Worm (Caenorhabditis elegans) whole organism, L1 larva: ENCODE measurements around the gene str-96.

ENCODE experiments used
- Y116A8C.19 ChIP-seq: sonication (generic microtip); optimal IDR thresholded peaks from 2 replicates; lab custom pipeline; 2016; ENCODE audit warnings: missing compliant biosample characterization, missing genetic modification characterization, borderline replicate concordance
- ama-1 ChIP-seq: fragments of 150-350 bp; optimal IDR thresholded peaks from 2 replicates; lab custom pipeline; 2014
- ceh-88 ChIP-seq: fragments of 200-800 bp; sonication (Bioruptor generic); IDR thresholded peaks from 2 replicates; pipeline ENCODE4 v1.3.6; 2022; ENCODE audit warnings: missing genetic modification characterization, missing compliant biosample characterization
- elt-2 ChIP-seq: sonication (generic microtip); optimal IDR thresholded peaks from 2 replicates; lab custom pipeline; 2016; ENCODE audit warnings: missing genetic modification characterization, mild to moderate bottlenecking, inconsistent platforms, missing compliant biosample characterization, missing genetic modification reagents
- fkh-4 ChIP-seq: sonication (generic microtip); optimal IDR thresholded peaks from 2 replicates; lab custom pipeline; 2016; ENCODE audit warnings: missing compliant biosample characterization, missing genetic modification characterization, borderline replicate concordance
- jun-1 ChIP-seq: fragments of 150-350 bp; optimal IDR thresholded peaks from 2 replicates; lab custom pipeline; 2014; ENCODE audit warnings: missing biosample characterization, missing genetic modification reagents, missing genetic modification characterization
- lin-13 ChIP-seq: fragments of 150-350 bp; optimal IDR thresholded peaks from 2 replicates; lab custom pipeline; 2014; ENCODE audit warnings: missing biosample characterization, missing genetic modification reagents, missing genetic modification characterization
- lin-15B ChIP-seq: fragments of 150-350 bp; sonication (generic microtip); optimal IDR thresholded peaks from 3 replicates; lab custom pipeline; 2014; ENCODE audit warnings: missing biosample characterization, missing genetic modification characterization
- snpc-4 ChIP-seq: fragments of 150-350 bp; optimal IDR thresholded peaks from 2 replicates; lab custom pipeline; 2014; ENCODE audit warnings: missing biosample characterization, missing genetic modification characterization
- tbx-2 ChIP-seq: sonication (generic microtip); optimal IDR thresholded peaks from 2 replicates; lab custom pipeline; 2016; ENCODE audit warnings: missing genetic modification characterization, missing compliant biosample characterization
- ztf-4 ChIP-seq: fragments of 150-350 bp; optimal IDR thresholded peaks from 2 replicates; lab custom pipeline; 2014; ENCODE audit warnings: missing biosample characterization, missing genetic modification characterization

- TF ChIP-seq jun-1 (tag; lab: Kevin White, UChicago) = no peak
- TF ChIP-seq ama-1 (lab: Kevin White, UChicago) = no peak
- TF ChIP-seq snpc-4 (tag; lab: Kevin White, UChicago) = no peak
- TF ChIP-seq elt-2 = no peak
- TF ChIP-seq lin-15B (tag; lab: Kevin White, UChicago) = no peak
- no peak for TF ChIP-seq fkh-4 (tag; lab: Kevin White, UChicago)
- no peak for TF ChIP-seq lin-13 (GFP tag; lab: Kevin White, UChicago)
- TF ChIP-seq ceh-88 (GFP tag; lab: Robert Waterston, UW) = no peak
- no peak for TF ChIP-seq tbx-2 (tag; lab: Kevin White, UChicago)
- TF ChIP-seq ztf-4 (tag; lab: Kevin White, UChicago) = no peak
- no peak for TF ChIP-seq Y116A8C.19 (tag; lab: Kevin White, UChicago)
Measured at ce11 chrV:15339363-15339762, 45.6 kb upstream of the str-96 start, which contains the start of gene clec-228.
